Fruit fly (Drosophila melanogaster) whole organism, embryonic: Measurements from ENCODE around the gene Kyat.

Experiments
- BEAF-32 ChIP-seq: fragments of 200-800 bp; sonication (Bioruptor generic); optimal IDR thresholded peaks from 3 replicates; lab custom pipeline; 2017; ENCODE audit warnings: missing biosample characterization, missing genetic modification characterization, mild to moderate bottlenecking, moderate library complexity, missing genetic modification reagents
- CG10267 ChIP-seq: fragments of 200-800 bp; sonication (Bioruptor generic); optimal IDR thresholded peaks from 2 replicates; lab custom pipeline; 2018; ENCODE audit warnings: missing biosample characterization, mild to moderate bottlenecking, missing genetic modification characterization, moderate library complexity
- CG10959 ChIP-seq: fragments of 200-800 bp; sonication (Bioruptor generic); IDR thresholded peaks from 2 replicates; pipeline ENCODE4 v1.3.6; 2022; ENCODE audit warnings: missing biosample characterization, missing genetic modification characterization
- CG11696 ChIP-seq: fragments of 200-800 bp; sonication (Bioruptor generic); IDR thresholded peaks from 2 replicates; pipeline ENCODE4 v1.3.6; 2022; ENCODE audit warnings: missing biosample characterization, missing genetic modification characterization
- CG12236 ChIP-seq: fragments of 200-800 bp; sonication (Bioruptor generic); optimal IDR thresholded peaks from 2 replicates; lab custom pipeline; 2016; ENCODE audit warnings: missing biosample characterization, missing genetic modification characterization
- CG1233 ChIP-seq: fragments of 200-800 bp; sonication (Bioruptor generic); optimal IDR thresholded peaks from 4 replicates; lab custom pipeline; 2018; ENCODE audit warnings: missing biosample characterization, mild to moderate bottlenecking, missing genetic modification characterization
- CG14710 ChIP-seq: fragments of 200-800 bp; sonication (Bioruptor generic); optimal IDR thresholded peaks from 3 replicates; lab custom pipeline; 2019; ENCODE audit warnings: missing biosample characterization, mild to moderate bottlenecking, missing genetic modification characterization, moderate library complexity
- CG1602 ChIP-seq: fragments of 200-800 bp; sonication (Bioruptor generic); optimal IDR thresholded peaks from 3 replicates; lab custom pipeline; 2016; ENCODE audit warnings: missing biosample characterization, missing genetic modification characterization
- CG1603 ChIP-seq: fragments of 200-800 bp; sonication (Bioruptor generic); optimal IDR thresholded peaks from 2 replicates; lab custom pipeline; 2019; ENCODE audit warnings: missing biosample characterization, mild to moderate bottlenecking, missing genetic modification characterization, moderate library complexity
- CG17359 ChIP-seq: fragments of 200-800 bp; sonication (Bioruptor generic); optimal IDR thresholded peaks from 3 replicates; lab custom pipeline; 2018; ENCODE audit warnings: missing biosample characterization, mild to moderate bottlenecking, missing genetic modification characterization, moderate library complexity
- CG17568 ChIP-seq: fragments of 200-800 bp; sonication (Bioruptor generic); optimal IDR thresholded peaks from 2 replicates; lab custom pipeline; 2018; ENCODE audit warnings: missing biosample characterization, mild to moderate bottlenecking, missing genetic modification characterization, moderate library complexity
- CG2712 ChIP-seq: fragments of 200-800 bp; optimal IDR thresholded peaks from 3 replicates; lab custom pipeline; 2019; ENCODE audit warnings: missing biosample characterization, mild to moderate bottlenecking, missing genetic modification characterization, moderate library complexity
- CG31224 ChIP-seq: fragments of 200-800 bp; sonication (Bioruptor generic); IDR thresholded peaks from 2 replicates; pipeline ENCODE4 v1.3.6; 2022; ENCODE audit warnings: missing biosample characterization, missing genetic modification characterization
- CG6813 ChIP-seq: fragments of 200-800 bp; sonication (Bioruptor generic); optimal IDR thresholded peaks from 2 replicates; lab custom pipeline; 2017; ENCODE audit warnings: missing biosample characterization, missing genetic modification characterization, mild to moderate bottlenecking, moderate library complexity, missing genetic modification reagents
- CG7839 ChIP-seq: fragments of 200-800 bp; sonication (Bioruptor generic); optimal IDR thresholded peaks from 3 replicates; lab custom pipeline; 2018; ENCODE audit warnings: missing biosample characterization, mild to moderate bottlenecking, missing genetic modification characterization, moderate library complexity
- CG7928 ChIP-seq: fragments of 200-800 bp; sonication (Bioruptor generic); optimal IDR thresholded peaks from 2 replicates; lab custom pipeline; 2017; ENCODE audit warnings: missing biosample characterization, mild to moderate bottlenecking, missing genetic modification characterization
- CG8359 ChIP-seq: fragments of 200-800 bp; sonication (Bioruptor generic); optimal IDR thresholded peaks from 2 replicates; lab custom pipeline; 2017; ENCODE audit warnings: missing biosample characterization, mild to moderate bottlenecking, missing genetic modification characterization, borderline replicate concordance
- CG9609 ChIP-seq: fragments of 200-800 bp; sonication (Bioruptor generic); optimal IDR thresholded peaks from 3 replicates; lab custom pipeline; 2016; ENCODE audit warnings: missing biosample characterization, missing genetic modification characterization
- CHES-1-like ChIP-seq: fragments of 200-800 bp; sonication (Bioruptor generic); optimal IDR thresholded peaks from 2 replicates; lab custom pipeline; 2016; ENCODE audit warnings: missing biosample characterization, missing genetic modification characterization
- Deaf1 ChIP-seq: fragments of 200-800 bp; optimal IDR thresholded peaks from 3 replicates; lab custom pipeline; 2019; ENCODE audit warnings: missing biosample characterization, mild to moderate bottlenecking, missing genetic modification characterization, moderate library complexity
- Fer2 ChIP-seq: fragments of 200-800 bp; sonication (Bioruptor generic); optimal IDR thresholded peaks from 2 replicates; lab custom pipeline; 2018; ENCODE audit warnings: missing biosample characterization, mild to moderate bottlenecking, missing genetic modification characterization, moderate library complexity
- HLH3B ChIP-seq: fragments of 200-800 bp; sonication (Bioruptor generic); IDR thresholded peaks from 2 replicates; pipeline ENCODE4 v1.3.6; 2022; ENCODE audit warnings: missing biosample characterization, missing genetic modification characterization
- HLH54F ChIP-seq: fragments of 200-800 bp; sonication (Bioruptor generic); optimal IDR thresholded peaks from 3 replicates; lab custom pipeline; 2016; ENCODE audit warnings: missing biosample characterization, missing genetic modification characterization
- Hmr ChIP-seq: fragments of 200-800 bp; sonication (Bioruptor generic); optimal IDR thresholded peaks from 3 replicates; lab custom pipeline; 2017; ENCODE audit warnings: mild to moderate bottlenecking, missing biosample characterization, missing genetic modification reagents, missing genetic modification characterization
- Hr51 ChIP-seq, 2 experiments: fragments of 200-800 bp; sonication (Bioruptor generic); optimal IDR thresholded peaks; 2 replicates in 1 of 2; 3 replicates in 1 of 2; lab custom pipeline; 2016 to 2018; ENCODE audit warnings: missing biosample characterization in 2 of 2, missing genetic modification characterization in 2 of 2, mild to moderate bottlenecking in 1 of 2, moderate library complexity in 1 of 2
- Hsf ChIP-seq: fragments of 200-800 bp; sonication (Bioruptor generic); optimal IDR thresholded peaks from 3 replicates; lab custom pipeline; 2016; ENCODE audit warnings: missing biosample characterization, missing genetic modification characterization
- MESR4 ChIP-seq: fragments of 200-800 bp; sonication (Bioruptor generic); optimal IDR thresholded peaks from 2 replicates; lab custom pipeline; 2018; ENCODE audit warnings: missing biosample characterization, mild to moderate bottlenecking, missing genetic modification characterization, moderate library complexity
- Nf-YC ChIP-seq: fragments of 200-800 bp; optimal IDR thresholded peaks from 3 replicates; lab custom pipeline; 2019; ENCODE audit warnings: missing biosample characterization, mild to moderate bottlenecking, missing genetic modification characterization, moderate library complexity
- PHDP ChIP-seq: fragments of 200-800 bp; sonication (Bioruptor generic); optimal IDR thresholded peaks from 3 replicates; lab custom pipeline; 2018; ENCODE audit warnings: missing biosample characterization, mild to moderate bottlenecking, missing genetic modification characterization, moderate library complexity
- Spps ChIP-seq: fragments of 200-800 bp; sonication (Bioruptor generic); optimal IDR thresholded peaks from 2 replicates; lab custom pipeline; 2018; ENCODE audit warnings: missing biosample characterization, mild to moderate bottlenecking, missing genetic modification characterization
- Xbp1 ChIP-seq: fragments of 200-800 bp; sonication (Bioruptor generic); optimal IDR thresholded peaks from 3 replicates; lab custom pipeline; 2016; ENCODE audit warnings: missing biosample characterization, mild to moderate bottlenecking, missing genetic modification characterization
- ac ChIP-seq: fragments of 200-800 bp; sonication (Bioruptor generic); optimal IDR thresholded peaks from 3 replicates; lab custom pipeline; 2017; ENCODE audit warnings: missing biosample characterization, mild to moderate bottlenecking, missing genetic modification characterization
- cad ChIP-seq: fragments of >200 bp; optimal IDR thresholded peaks from 2 replicates; lab custom pipeline; 2017; ENCODE audit warnings: missing biosample characterization, missing genetic modification characterization
- cato ChIP-seq: fragments of 200-800 bp; sonication (Bioruptor generic); optimal IDR thresholded peaks from 2 replicates; lab custom pipeline; 2016; ENCODE audit warnings: missing biosample characterization, missing genetic modification characterization, borderline replicate concordance
- chn ChIP-seq: fragments of 200-800 bp; sonication (Bioruptor generic); optimal IDR thresholded peaks from 2 replicates; lab custom pipeline; 2016; ENCODE audit warnings: missing biosample characterization, missing genetic modification characterization
- crp ChIP-seq, 2 experiments: fragments of 200-800 bp; sonication (Bioruptor generic); optimal IDR thresholded peaks; 2 replicates in 1 of 2; 3 replicates in 1 of 2; lab custom pipeline; 2017; ENCODE audit warnings: missing biosample characterization in 2 of 2, missing genetic modification characterization in 2 of 2, mild to moderate bottlenecking in 1 of 2, moderate library complexity in 1 of 2
- dan ChIP-seq: fragments of 200-800 bp; sonication (Bioruptor generic); IDR thresholded peaks from 2 replicates; pipeline ENCODE4 v1.3.6; 2022; ENCODE audit warnings: missing biosample characterization, missing genetic modification characterization
- emc ChIP-seq: fragments of 200-800 bp; sonication (Bioruptor generic); optimal IDR thresholded peaks from 2 replicates; lab custom pipeline; 2016; ENCODE audit warnings: missing biosample characterization, missing genetic modification characterization
- ems ChIP-seq: fragments of 200-800 bp; sonication (Bioruptor generic); optimal IDR thresholded peaks from 3 replicates; lab custom pipeline; 2016; ENCODE audit warnings: missing biosample characterization, missing genetic modification characterization
- gsb ChIP-seq: fragments of 200-800 bp; sonication (Bioruptor generic); IDR thresholded peaks from 2 replicates; pipeline ENCODE4 v1.3.6; 2022; ENCODE audit warnings: missing biosample characterization, missing genetic modification characterization
- gsb-n ChIP-seq: fragments of 200-800 bp; sonication (Bioruptor generic); optimal IDR thresholded peaks from 3 replicates; lab custom pipeline; 2018; ENCODE audit warnings: missing biosample characterization, mild to moderate bottlenecking, missing genetic modification characterization
- jigr1 ChIP-seq: fragments of 200-800 bp; sonication (Bioruptor generic); IDR thresholded peaks from 3 replicates; pipeline ENCODE4 v1.3.6; 2022; ENCODE audit warnings: missing biosample characterization, missing genetic modification characterization
- jumu ChIP-seq: fragments of 200-800 bp; sonication (Bioruptor generic); optimal IDR thresholded peaks from 3 replicates; lab custom pipeline; 2016; ENCODE audit warnings: missing biosample characterization, missing genetic modification characterization
- lab ChIP-seq: fragments of 200-800 bp; sonication (Bioruptor generic); optimal IDR thresholded peaks from 3 replicates; lab custom pipeline; 2017; ENCODE audit warnings: missing biosample characterization, missing genetic modification characterization, mild to moderate bottlenecking, moderate library complexity, missing genetic modification reagents
- nom ChIP-seq: fragments of 200-800 bp; sonication (Bioruptor generic); optimal IDR thresholded peaks from 2 replicates; lab custom pipeline; 2017; ENCODE audit warnings: missing biosample characterization, missing genetic modification characterization, mild to moderate bottlenecking, moderate library complexity, missing genetic modification reagents
- peb ChIP-seq: fragments of 200-800 bp; sonication (Bioruptor generic); IDR thresholded peaks from 2 replicates; pipeline ENCODE4 v1.3.6; 2022; ENCODE audit warnings: missing biosample characterization, missing genetic modification characterization
- pros ChIP-seq: fragments of 200-800 bp; sonication (Bioruptor generic); optimal IDR thresholded peaks from 3 replicates; lab custom pipeline; 2019; ENCODE audit warnings: missing biosample characterization, mild to moderate bottlenecking, missing genetic modification characterization, moderate library complexity
- run ChIP-seq: fragments of 200-800 bp; sonication (Bioruptor generic); optimal IDR thresholded peaks from 3 replicates; lab custom pipeline; 2018; ENCODE audit warnings: missing biosample characterization, mild to moderate bottlenecking, missing genetic modification characterization
- sens-2 ChIP-seq: fragments of 200-800 bp; sonication (Bioruptor generic); IDR thresholded peaks from 2 replicates; pipeline ENCODE4 v1.3.6; 2022; ENCODE audit warnings: missing biosample characterization, missing genetic modification characterization
- sob ChIP-seq: fragments of 200-800 bp; sonication (Bioruptor generic); IDR thresholded peaks from 2 replicates; pipeline ENCODE4 v1.3.6; 2022; ENCODE audit warnings: missing biosample characterization, missing genetic modification characterization

Gene Kyat

DNA sequence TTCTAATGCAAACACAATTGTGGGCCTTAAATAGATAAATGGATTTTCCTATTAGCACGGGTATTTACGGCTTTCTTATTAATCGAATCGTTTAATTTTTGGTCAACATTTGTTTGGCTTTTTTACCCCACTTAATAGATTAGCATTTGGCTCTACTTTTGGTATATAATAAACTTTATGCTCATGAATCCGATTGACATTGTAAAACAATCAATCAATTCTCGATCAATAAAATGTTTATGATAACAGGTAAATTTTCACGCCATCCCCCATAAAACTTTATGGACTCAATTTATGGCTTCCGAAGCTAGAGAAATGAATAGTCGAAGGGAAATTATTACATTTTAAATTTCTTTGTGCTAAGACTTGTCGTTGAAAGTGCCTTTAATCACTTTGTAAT, 12.7 kb downstream of the Kyat start (continued):
- peak; percentile 41 for TF ChIP-seq CG2712
- peak; percentile 66 for TF ChIP-seq run (tag; lab: Kevin White, UChicago)
- TF ChIP-seq Deaf1 (tag; lab: Kevin White, UChicago): peak; percentile 22
- no peak for TF ChIP-seq crp (GFP tag; optimal IDR thresholded peaks at IDR 0.05; lab: Kevin White, UChicago)
- no peak for TF ChIP-seq HLH54F
- TF ChIP-seq Spps (tag; lab: Kevin White, UChicago): peak; percentile 15
- TF ChIP-seq cato (GFP tag; lab: Kevin White, UChicago): no peak
- TF ChIP-seq peb (GFP tag; lab: Robert Waterston, UW): no peak
- TF ChIP-seq CG1603: peak; percentile 73
- no peak for TF ChIP-seq CG12236 (GFP tag; lab: Kevin White, UChicago)
- TF ChIP-seq nom (GFP tag; lab: Kevin White, UChicago): no peak
- TF ChIP-seq CG7839 (tag; lab: Kevin White, UChicago): peak; percentile 70
- TF ChIP-seq CG14710 (tag; lab: Kevin White, UChicago): no peak
- TF ChIP-seq PHDP (tag; lab: Kevin White, UChicago): peak; percentile 85
- TF ChIP-seq CG8359 (GFP tag; lab: Kevin White, UChicago): peak; percentile 15
- TF ChIP-seq Nf-YC (tag; lab: Kevin White, UChicago): no peak
- TF ChIP-seq dan (GFP tag; lab: Robert Waterston, UW): no peak
- TF ChIP-seq CG6813 (GFP tag; lab: Kevin White, UChicago): peak; percentile 23
- peak; percentile 48 for TF ChIP-seq CG17359 (tag; lab: Kevin White, UChicago)
- TF ChIP-seq Hsf: no peak
- peak; percentile 74 for TF ChIP-seq sens-2 (GFP tag; lab: Robert Waterston, UW)
- no peak for TF ChIP-seq emc (GFP tag; lab: Kevin White, UChicago)
- TF ChIP-seq MESR4 (GFP tag; lab: Kevin White, UChicago): no peak
- TF ChIP-seq Xbp1 (GFP tag; lab: Kevin White, UChicago): no peak
- no peak for TF ChIP-seq chn (GFP tag; lab: Kevin White, UChicago)
- no peak for TF ChIP-seq CHES-1-like
- peak in 1 of 2 experiments; percentile 75 for TF ChIP-seq Hr51 (GFP tag; optimal IDR thresholded peaks at IDR 0.05; lab: Kevin White, UChicago)
- peak; percentile 66 for TF ChIP-seq lab (GFP tag; lab: Kevin White, UChicago)
- no peak for TF ChIP-seq CG10959
- peak; percentile 14 for TF ChIP-seq CG7928 (GFP tag; lab: Kevin White, UChicago)
- peak; percentile 67 for TF ChIP-seq Fer2 (tag; lab: Kevin White, UChicago)
- no peak for TF ChIP-seq CG1602
- no peak for TF ChIP-seq CG9609
- no peak for TF ChIP-seq jigr1 (GFP tag; lab: Robert Waterston, UW)
- TF ChIP-seq CG31224 (GFP tag; lab: Robert Waterston, UW): 0 out of 2 replicates have a peak, but pooled peaks have one; percentile 5
- peak; percentile 35 for TF ChIP-seq CG1233 (GFP tag; lab: Kevin White, UChicago)
- no peak for TF ChIP-seq cad (GFP tag; lab: Kevin White, UChicago)
- TF ChIP-seq CG11696 (GFP tag; lab: Robert Waterston, UW): 0 out of 2 replicates have a peak, but pooled peaks have one; percentile 18
- TF ChIP-seq gsb (GFP tag; lab: Robert Waterston, UW): no peak
- peak; percentile 33 for TF ChIP-seq CG10267 (tag; lab: Kevin White, UChicago)
- TF ChIP-seq ac: no peak
- peak; percentile 29 for TF ChIP-seq Hmr (GFP tag; lab: Kevin White, UChicago)
- TF ChIP-seq gsb-n (tag; lab: Kevin White, UChicago): peak; percentile 45
- no peak for TF ChIP-seq sob (GFP tag; lab: Robert Waterston, UW)
- TF ChIP-seq jumu: no peak
- TF ChIP-seq ems (GFP tag; lab: Kevin White, UChicago): peak; percentile 4
- TF ChIP-seq BEAF-32 (GFP tag; lab: Kevin White, UChicago): no peak
- TF ChIP-seq HLH3B: no peak
- TF ChIP-seq CG17568 (GFP tag; lab: Kevin White, UChicago): peak; percentile 78
- no peak for TF ChIP-seq pros
